Fruit fly (Drosophila melanogaster) whole organism, embryonic: ENCODE data around the gene Doc2.
A peak's percentile ranks its signal among the peaks of the same experiment; 100 is the strongest.

ENCODE experiments used
- Adf1 ChIP-seq: fragments of 200-800 bp; sonication (Bioruptor generic); IDR thresholded peaks from 2 replicates; pipeline ENCODE4 v1.3.6; 2022; ENCODE audit warnings: missing biosample characterization, missing genetic modification characterization
- CG1024 ChIP-seq: fragments of 200-800 bp; sonication (Bioruptor generic); IDR thresholded peaks from 2 replicates; pipeline ENCODE4 v1.3.6; 2022; ENCODE audit warnings: missing biosample characterization, missing genetic modification characterization
- CG10431 ChIP-seq: fragments of 200-800 bp; sonication (Bioruptor generic); optimal IDR thresholded peaks from 3 replicates; lab custom pipeline; 2018; ENCODE audit warnings: missing biosample characterization, mild to moderate bottlenecking, missing genetic modification characterization
- CG10654 ChIP-seq: fragments of 200-800 bp; sonication (Bioruptor generic); optimal IDR thresholded peaks from 2 replicates; lab custom pipeline; 2016; ENCODE audit warnings: missing biosample characterization, missing genetic modification characterization
- CG11504 ChIP-seq: fragments of 200-800 bp; sonication (Bioruptor generic); optimal IDR thresholded peaks from 3 replicates; lab custom pipeline; 2019; ENCODE audit warnings: missing biosample characterization, mild to moderate bottlenecking, missing genetic modification characterization, moderate library complexity
- CG11696 ChIP-seq: fragments of 200-800 bp; sonication (Bioruptor generic); IDR thresholded peaks from 2 replicates; pipeline ENCODE4 v1.3.6; 2022; ENCODE audit warnings: missing biosample characterization, missing genetic modification characterization
- CG12155 ChIP-seq: fragments of 200-800 bp; sonication (Bioruptor generic); optimal IDR thresholded peaks from 3 replicates; lab custom pipeline; 2016; ENCODE audit warnings: missing biosample characterization, missing genetic modification characterization
- CG12236 ChIP-seq: fragments of 200-800 bp; sonication (Bioruptor generic); optimal IDR thresholded peaks from 2 replicates; lab custom pipeline; 2016; ENCODE audit warnings: missing biosample characterization, missing genetic modification characterization
- CG12391 ChIP-seq: fragments of 200-800 bp; sonication (Bioruptor generic); optimal IDR thresholded peaks from 3 replicates; lab custom pipeline; 2018; ENCODE audit warnings: missing biosample characterization, mild to moderate bottlenecking, missing genetic modification characterization, moderate library complexity
- CG14965 ChIP-seq: fragments of 200-800 bp; sonication (Bioruptor generic); optimal IDR thresholded peaks from 2 replicates; lab custom pipeline; 2016; ENCODE audit warnings: missing biosample characterization, missing genetic modification characterization, borderline replicate concordance
- CG1792 ChIP-seq: fragments of 200-800 bp; sonication (Bioruptor generic); optimal IDR thresholded peaks from 2 replicates; lab custom pipeline; 2016; ENCODE audit warnings: missing biosample characterization, missing genetic modification characterization
- CG2129 ChIP-seq: fragments of 200-800 bp; sonication (Bioruptor generic); IDR thresholded peaks from 2 replicates; pipeline ENCODE4 v1.3.6; 2022; ENCODE audit warnings: missing biosample characterization, missing genetic modification characterization; ENCODE audit not compliant: partially characterized antibody
- CG30431 ChIP-seq: fragments of 200-800 bp; sonication (Bioruptor generic); optimal IDR thresholded peaks from 2 replicates; lab custom pipeline; 2017; ENCODE audit warnings: missing biosample characterization, missing genetic modification characterization
- CG4282 ChIP-seq: fragments of 200-800 bp; sonication (Bioruptor generic); optimal IDR thresholded peaks from 2 replicates; lab custom pipeline; 2016; ENCODE audit warnings: missing biosample characterization, missing genetic modification characterization
- CG43689 ChIP-seq: fragments of 200-800 bp; sonication (Bioruptor generic); IDR thresholded peaks from 2 replicates; pipeline ENCODE4 v1.3.6; 2022; ENCODE audit warnings: missing biosample characterization, missing genetic modification characterization
- CG4730 ChIP-seq: fragments of 200-800 bp; sonication (Bioruptor generic); IDR thresholded peaks from 2 replicates; pipeline ENCODE4 v1.3.6; 2022; ENCODE audit warnings: missing biosample characterization, missing genetic modification characterization
- CG5245 ChIP-seq: fragments of 200-800 bp; sonication (Bioruptor generic); optimal IDR thresholded peaks from 3 replicates; lab custom pipeline; 2016; ENCODE audit warnings: missing biosample characterization, missing genetic modification characterization
- CG6254 ChIP-seq: fragments of 200-800 bp; sonication (Bioruptor generic); optimal IDR thresholded peaks from 3 replicates; lab custom pipeline; 2017; ENCODE audit warnings: mild to moderate bottlenecking, missing biosample characterization, missing genetic modification reagents, missing genetic modification characterization
- CG6683 ChIP-seq: fragments of 200-800 bp; sonication (Bioruptor generic); optimal IDR thresholded peaks from 2 replicates; lab custom pipeline; 2017; ENCODE audit warnings: missing biosample characterization, mild to moderate bottlenecking, missing genetic modification characterization, missing genetic modification reagents
- CG7786 ChIP-seq: fragments of 200-800 bp; sonication (Bioruptor generic); optimal IDR thresholded peaks from 2 replicates; lab custom pipeline; 2016; ENCODE audit warnings: missing biosample characterization, missing genetic modification characterization
- CTCF ChIP-seq: fragments of 200-800 bp; sonication (Bioruptor generic); optimal IDR thresholded peaks from 2 replicates; lab custom pipeline; 2017; ENCODE audit warnings: missing biosample characterization, mild to moderate bottlenecking, missing genetic modification characterization, moderate library complexity
- Dref ChIP-seq: fragments of 200-800 bp; sonication (Bioruptor generic); IDR thresholded peaks from 2 replicates; pipeline ENCODE4 v1.3.6; 2022; ENCODE audit warnings: missing biosample characterization, missing genetic modification characterization
- Hmr ChIP-seq: fragments of 200-800 bp; sonication (Bioruptor generic); optimal IDR thresholded peaks from 3 replicates; lab custom pipeline; 2017; ENCODE audit warnings: mild to moderate bottlenecking, missing biosample characterization, missing genetic modification reagents, missing genetic modification characterization
- Hmx ChIP-seq: fragments of 200-800 bp; sonication (Bioruptor generic); optimal IDR thresholded peaks from 2 replicates; lab custom pipeline; 2016; ENCODE audit warnings: missing biosample characterization, missing genetic modification characterization
- Hr51 ChIP-seq, 2 experiments: fragments of 200-800 bp; sonication (Bioruptor generic); optimal IDR thresholded peaks; 2 replicates in 1 of 2; 3 replicates in 1 of 2; lab custom pipeline; 2016 to 2018; ENCODE audit warnings: missing biosample characterization in 2 of 2, missing genetic modification characterization in 2 of 2, mild to moderate bottlenecking in 1 of 2, moderate library complexity in 1 of 2
- Jarid2 ChIP-seq: fragments of 200-800 bp; sonication (Bioruptor generic); optimal IDR thresholded peaks from 3 replicates; lab custom pipeline; 2017; ENCODE audit warnings: mild to moderate bottlenecking, missing biosample characterization, missing genetic modification reagents, missing genetic modification characterization
- Sox100B ChIP-seq: fragments of 200-800 bp; sonication (Bioruptor generic); optimal IDR thresholded peaks from 3 replicates; lab custom pipeline; 2018; ENCODE audit warnings: missing biosample characterization, mild to moderate bottlenecking, missing genetic modification characterization
- Sox102F ChIP-seq: fragments of 200-800 bp; sonication (Bioruptor generic); optimal IDR thresholded peaks from 2 replicates; lab custom pipeline; 2018; ENCODE audit warnings: missing biosample characterization, mild to moderate bottlenecking, missing genetic modification characterization, moderate library complexity
- Sry-δ ChIP-seq: fragments of 200-800 bp; sonication (Bioruptor generic); optimal IDR thresholded peaks from 2 replicates; lab custom pipeline; 2016; ENCODE audit warnings: missing biosample characterization, missing genetic modification characterization
- bigmax ChIP-seq: fragments of 200-800 bp; sonication (Bioruptor generic); optimal IDR thresholded peaks from 2 replicates; lab custom pipeline; 2018; ENCODE audit warnings: missing biosample characterization, mild to moderate bottlenecking, missing genetic modification characterization
- dimm ChIP-seq: fragments of 200-800 bp; sonication (Bioruptor generic); IDR thresholded peaks from 2 replicates; pipeline ENCODE4 v1.3.6; 2022; ENCODE audit warnings: missing biosample characterization, missing genetic modification characterization
- dm ChIP-seq: fragments of 200-800 bp; sonication (Bioruptor generic); optimal IDR thresholded peaks from 3 replicates; lab custom pipeline; 2016; ENCODE audit warnings: missing biosample characterization, missing genetic modification characterization
- dmrt11E ChIP-seq: fragments of 200-800 bp; sonication (Bioruptor generic); optimal IDR thresholded peaks from 3 replicates; lab custom pipeline; 2018; ENCODE audit warnings: missing biosample characterization, mild to moderate bottlenecking, missing genetic modification characterization, moderate library complexity
- dmrt99B ChIP-seq: fragments of 200-800 bp; sonication (Bioruptor generic); optimal IDR thresholded peaks from 2 replicates; lab custom pipeline; 2018; ENCODE audit warnings: missing biosample characterization, mild to moderate bottlenecking, missing genetic modification characterization, moderate library complexity
- eve ChIP-seq, 2 experiments: fragments of >200 bp; optimal IDR thresholded peaks; 2 replicates each; lab custom pipeline; 2017; ENCODE audit warnings: missing biosample characterization in 2 of 2, missing genetic modification characterization in 2 of 2
- hkb ChIP-seq, 2 experiments: fragments of 200-800 bp in 1 of 2; fragments of >200 bp in 1 of 2; sonication (Bioruptor generic) in 1 of 2; IDR thresholded peaks in 1 of 2; optimal IDR thresholded peaks in 1 of 2; 2 replicates each; pipeline versions ENCODE4 v1.3.6 to Lab custom; 2017 to 2022; ENCODE audit warnings: missing biosample characterization in 1 of 2, missing genetic modification characterization in 1 of 2
- lab ChIP-seq: fragments of 200-800 bp; sonication (Bioruptor generic); optimal IDR thresholded peaks from 3 replicates; lab custom pipeline; 2017; ENCODE audit warnings: missing biosample characterization, missing genetic modification characterization, mild to moderate bottlenecking, moderate library complexity, missing genetic modification reagents
- oc ChIP-seq: fragments of 200-800 bp; sonication (Bioruptor generic); optimal IDR thresholded peaks from 2 replicates; lab custom pipeline; 2018; ENCODE audit warnings: missing biosample characterization, mild to moderate bottlenecking, missing genetic modification characterization, moderate library complexity
- org-1 ChIP-seq: fragments of 200-800 bp; sonication (Bioruptor generic); optimal IDR thresholded peaks from 2 replicates; lab custom pipeline; 2017; ENCODE audit warnings: missing biosample characterization, missing genetic modification characterization
- pnt ChIP-seq: fragments of 200-800 bp; sonication (Bioruptor generic); optimal IDR thresholded peaks from 3 replicates; lab custom pipeline; 2016; ENCODE audit warnings: missing biosample characterization, missing genetic modification characterization
- row ChIP-seq: fragments of 200-800 bp; sonication (Bioruptor generic); IDR thresholded peaks from 3 replicates; pipeline ENCODE4 v1.3.6; 2022; ENCODE audit warnings: missing biosample characterization, missing genetic modification characterization
- run ChIP-seq: fragments of 200-800 bp; sonication (Bioruptor generic); optimal IDR thresholded peaks from 3 replicates; lab custom pipeline; 2018; ENCODE audit warnings: missing biosample characterization, mild to moderate bottlenecking, missing genetic modification characterization
- seq ChIP-seq: fragments of 200-800 bp; sonication (Bioruptor generic); IDR thresholded peaks from 2 replicates; pipeline ENCODE4 v1.3.6; 2022; ENCODE audit warnings: missing biosample characterization, missing genetic modification characterization
- sisA ChIP-seq: fragments of 200-800 bp; sonication (Bioruptor generic); IDR thresholded peaks from 2 replicates; pipeline ENCODE4 v1.3.6; 2022; ENCODE audit warnings: missing biosample characterization, missing genetic modification characterization
- slou ChIP-seq: fragments of 200-800 bp; sonication (Bioruptor generic); optimal IDR thresholded peaks from 3 replicates; lab custom pipeline; 2016; ENCODE audit warnings: missing biosample characterization, missing genetic modification characterization
- ssp ChIP-seq: fragments of 200-800 bp; sonication (Bioruptor generic); IDR thresholded peaks from 2 replicates; pipeline ENCODE4 v1.3.6; 2022; ENCODE audit warnings: missing biosample characterization, missing genetic modification characterization
- trh ChIP-seq: fragments of 200-800 bp; sonication (Bioruptor generic); optimal IDR thresholded peaks from 2 replicates; lab custom pipeline; 2016; ENCODE audit warnings: missing biosample characterization, missing genetic modification characterization
- unc-4 ChIP-seq: fragments of 200-800 bp; sonication (Bioruptor generic); IDR thresholded peaks from 2 replicates; pipeline ENCODE4 v1.3.6; 2022; ENCODE audit warnings: missing biosample characterization, missing genetic modification characterization; ENCODE audit not compliant: partially characterized antibody
- wek ChIP-seq: fragments of 200-800 bp; sonication (Bioruptor generic); optimal IDR thresholded peaks from 3 replicates; lab custom pipeline; 2018; ENCODE audit warnings: missing biosample characterization, mild to moderate bottlenecking, missing genetic modification characterization, moderate library complexity

Doc2 gene

dm6 chr3L:8978678-8979413, 40.2 kb downstream of the Doc2 start (continued):
- TF ChIP-seq Jarid2 (GFP tag; lab: Kevin White, UChicago) (no peak), ssp (no peak), CG1024 (no peak), Sox102F (GFP tag; lab: Kevin White, UChicago) (peak; percentile 70), CG14965 (no peak), bigmax (GFP tag; lab: Kevin White, UChicago) (no peak), hkb (optimal IDR thresholded peaks at IDR 0.05; lab: Kevin White, UChicago) (no peak), hkb (GFP tag; IDR thresholded peaks at IDR 0.05; lab: Robert Waterston, UW) (0 out of 2 replicates have a peak, but pooled peaks have one; percentile 8), row (GFP tag; lab: Robert Waterston, UW) (peak; percentile 49; the same call in 2 of the 3 replicates), sisA (GFP tag; lab: Robert Waterston, UW) (peak; percentile 33; the same call in 1 of the 2 replicates), CG4282 (GFP tag; lab: Kevin White, UChicago) (no peak), CG30431 (GFP tag; lab: Kevin White, UChicago) (no peak), lab (GFP tag; lab: Kevin White, UChicago) (no peak), pnt (GFP tag; lab: Kevin White, UChicago) (no peak), CG12236 (GFP tag; lab: Kevin White, UChicago) (no peak), CG11504 (no peak), CTCF (GFP tag; lab: Kevin White, UChicago) (no peak), CG12391 (tag; lab: Kevin White, UChicago) (peak; percentile 9), org-1 (GFP tag; lab: Kevin White, UChicago) (no peak), CG7786 (GFP tag; lab: Kevin White, UChicago) (no peak), Hmx (GFP tag; lab: Kevin White, UChicago) (no peak), trh (no peak), wek (GFP tag; lab: Kevin White, UChicago) (no peak), CG11696 (GFP tag; lab: Robert Waterston, UW) (0 out of 2 replicates have a peak, but pooled peaks have one; percentile 21), slou (no peak), Dref (GFP tag; lab: Robert Waterston, UW) (no peak), CG1792 (GFP tag; lab: Kevin White, UChicago) (no peak), CG6683 (GFP tag; lab: Kevin White, UChicago) (no peak), Hmr (no peak), CG43689 (no peak), dmrt99B (tag; lab: Kevin White, UChicago) (no peak), CG10431 (GFP tag; lab: Kevin White, UChicago) (no peak), CG4730 (GFP tag; lab: Robert Waterston, UW) (no peak), seq (GFP tag; lab: Robert Waterston, UW) (no peak), CG6254 (no peak), dm (no peak), oc (tag; lab: Kevin White, UChicago) (peak; percentile 49), unc-4 (GFP tag; lab: Robert Waterston, UW) (peak; percentile 44), dmrt11E (tag; lab: Kevin White, UChicago) (peak; percentile 17), dimm (GFP tag; lab: Robert Waterston, UW) (no peak), eve (GFP tag; optimal IDR thresholded peaks at IDR 0.05; lab: Kevin White, UChicago) (no peak), Hr51 (GFP tag; optimal IDR thresholded peaks at IDR 0.05; lab: Kevin White, UChicago) (peak in 1 of 2 experiments; percentile 26), Sry-δ (GFP tag; lab: Kevin White, UChicago) (no peak), CG2129 (no peak), Adf1 (GFP tag; lab: Robert Waterston, UW) (peak; percentile 11; the same call in 1 of the 2 replicates), Sox100B (GFP tag; lab: Kevin White, UChicago) (no peak), run (no peak), CG10654 (GFP tag; lab: Kevin White, UChicago) (no peak), CG5245 (GFP tag; lab: Kevin White, UChicago) (no peak), CG12155 (GFP tag; lab: Kevin White, UChicago) (no peak)
